Fruit fly (Drosophila melanogaster): ENCODE data around the gene BthD.

- TF ChIP-seq psq (optimal IDR thresholded peaks at IDR 0.05) (no peak), h (optimal IDR thresholded peaks at IDR 0.05) (no peak), ttk (optimal IDR thresholded peaks at IDR 0.05) (no peak), Myc (optimal IDR thresholded peaks at IDR 0.05) (no peak), insv (optimal IDR thresholded peaks at IDR 0.05) (no peak), Sin3A (optimal IDR thresholded peaks at IDR 0.05) (no peak)
Measured at dm6 chrX:13568127-13568526, 43.8 kb upstream of the BthD start.
